Fruit fly (Drosophila melanogaster) whole organism, pupa: ENCODE measurements around the gene side.

Source experiments
- CG10348 ChIP-seq: fragments of 200-800 bp; sonication (Bioruptor generic); IDR thresholded peaks from 2 replicates; pipeline ENCODE4 v1.3.6; 2022; ENCODE audit warnings: missing biosample characterization, missing genetic modification characterization
- CG12605 ChIP-seq: fragments of 200-800 bp; sonication (Bioruptor generic); IDR thresholded peaks from 2 replicates; pipeline ENCODE4 v1.3.6; 2022; ENCODE audit warnings: missing biosample characterization, missing genetic modification characterization
- CG13204 ChIP-seq: fragments of 200-800 bp; sonication (Bioruptor generic); optimal IDR thresholded peaks from 2 replicates; lab custom pipeline; 2018; ENCODE audit warnings: missing biosample characterization, mild to moderate bottlenecking, missing genetic modification characterization, moderate library complexity
- CG14655 ChIP-seq: fragments of 200-800 bp; sonication (Bioruptor generic); optimal IDR thresholded peaks from 3 replicates; lab custom pipeline; 2017; ENCODE audit warnings: mild to moderate bottlenecking, missing biosample characterization, missing genetic modification reagents, missing genetic modification characterization
- CG32121 ChIP-seq: fragments of 200-800 bp; sonication (Bioruptor generic); IDR thresholded peaks from 2 replicates; pipeline ENCODE4 v1.3.6; 2022; ENCODE audit warnings: missing biosample characterization, missing genetic modification characterization
- D1 ChIP-seq: fragments of 200-800 bp; sonication (Bioruptor generic); optimal IDR thresholded peaks from 2 replicates; lab custom pipeline; 2018; ENCODE audit warnings: missing biosample characterization, mild to moderate bottlenecking, missing genetic modification characterization, moderate library complexity
- Ets98B ChIP-seq: fragments of 200-800 bp; sonication (Bioruptor generic); IDR thresholded peaks from 2 replicates; pipeline ENCODE4 v1.3.6; 2022; ENCODE audit warnings: missing biosample characterization, missing genetic modification characterization
- fd96Ca ChIP-seq: fragments of 200-800 bp; sonication (Bioruptor generic); IDR thresholded peaks from 3 replicates; pipeline ENCODE4 v1.3.6; 2022; ENCODE audit warnings: missing biosample characterization, missing genetic modification characterization
- rn ChIP-seq: fragments of 200-800 bp; sonication (Bioruptor generic); IDR thresholded peaks from 2 replicates; pipeline ENCODE4 v1.3.6; 2022; ENCODE audit warnings: missing biosample characterization, missing genetic modification characterization

dm6 chr3R:27445311-27445710, 8.0 kb upstream of the side start:
- TF ChIP-seq rn (GFP tag; lab: Robert Waterston, UW) (no peak), Ets98B (GFP tag; lab: Robert Waterston, UW) (no peak), CG12605 (GFP tag; lab: Robert Waterston, UW) (no peak), CG32121 (GFP tag; lab: Robert Waterston, UW) (no peak), CG13204 (no peak), CG14655 (GFP tag; lab: Kevin White, UChicago) (no peak), fd96Ca (no peak), D1 (tag; lab: Kevin White, UChicago) (no peak), CG10348 (GFP tag; lab: Robert Waterston, UW) (no peak)
